Worm (Caenorhabditis elegans): ENCODE measurements around the gene C05B5.17.

- no peak for TF ChIP-seq nhr-76 (tag; optimal IDR thresholded peaks at IDR 0.05)
- no peak for TF ChIP-seq elt-1 (tag; optimal IDR thresholded peaks at IDR 0.05; ENCODE audit: borderline replicate concordance, insufficient read depth)
- no peak for TF ChIP-seq unc-62 (GFP tag; optimal IDR thresholded peaks at IDR 0.05)
- TF ChIP-seq lsy-2 (tag; optimal IDR thresholded peaks at IDR 0.05), result no peak
- TF ChIP-seq nhr-28 (tag; optimal IDR thresholded peaks at IDR 0.05), result no peak
- TF ChIP-seq nhr-12 (tag; optimal IDR thresholded peaks at IDR 0.05), result no peak
Observed at ce11 chrIII:9956665-9957401, 42.3 kb downstream of the C05B5.17 start, which contains the start of gene alx-1.

All from whole organism, mixed stage, embryonic.